Fruit fly (Drosophila melanogaster) whole organism, embryonic: ENCODE measurements around the gene Polr1F.

Experiments
- Antp ChIP-seq: fragments of 200-800 bp; sonication (Bioruptor generic); optimal IDR thresholded peaks from 3 replicates; lab custom pipeline; 2016; ENCODE audit warnings: missing biosample characterization, missing genetic modification characterization
- Asciz ChIP-seq: fragments of 200-800 bp; sonication (Bioruptor generic); optimal IDR thresholded peaks from 2 replicates; lab custom pipeline; 2017; ENCODE audit warnings: missing biosample characterization, mild to moderate bottlenecking, missing genetic modification characterization, missing genetic modification reagents
- Atf6 ChIP-seq: fragments of 200-800 bp; sonication (Bioruptor generic); IDR thresholded peaks from 2 replicates; pipeline ENCODE4 v1.3.6; 2022; ENCODE audit warnings: missing biosample characterization, missing genetic modification characterization
- CG11247 ChIP-seq: fragments of 200-800 bp; sonication (Bioruptor generic); IDR thresholded peaks from 2 replicates; pipeline ENCODE4 v1.3.6; 2022; ENCODE audit warnings: missing biosample characterization, missing genetic modification characterization
- CG12942 ChIP-seq: fragments of 200-800 bp; sonication (Bioruptor generic); optimal IDR thresholded peaks from 3 replicates; lab custom pipeline; 2016; ENCODE audit warnings: missing biosample characterization, missing genetic modification characterization
- CG13424 ChIP-seq: fragments of 200-800 bp; sonication (Bioruptor generic); optimal IDR thresholded peaks from 2 replicates; lab custom pipeline; 2019; ENCODE audit warnings: missing biosample characterization, mild to moderate bottlenecking, missing genetic modification characterization, moderate library complexity
- CG17361 ChIP-seq: fragments of 200-800 bp; sonication (Bioruptor generic); IDR thresholded peaks from 3 replicates; pipeline ENCODE4 v1.3.6; 2022; ENCODE audit warnings: missing biosample characterization, missing genetic modification characterization
- CG17612 ChIP-seq: fragments of 200-800 bp; sonication (Bioruptor generic); IDR thresholded peaks from 2 replicates; pipeline ENCODE4 v1.3.6; 2022; ENCODE audit warnings: missing biosample characterization, missing genetic modification characterization
- CG17802 ChIP-seq: fragments of 200-800 bp; sonication (Bioruptor generic); optimal IDR thresholded peaks from 2 replicates; lab custom pipeline; 2018; ENCODE audit warnings: missing biosample characterization, mild to moderate bottlenecking, missing genetic modification characterization, moderate library complexity
- CG2199 ChIP-seq: fragments of 200-800 bp; sonication (Bioruptor generic); IDR thresholded peaks from 3 replicates; pipeline ENCODE4 v1.3.6; 2022; ENCODE audit warnings: missing biosample characterization, missing genetic modification characterization
- CG2712 ChIP-seq: fragments of 200-800 bp; optimal IDR thresholded peaks from 3 replicates; lab custom pipeline; 2019; ENCODE audit warnings: missing biosample characterization, mild to moderate bottlenecking, missing genetic modification characterization, moderate library complexity
- CG31224 ChIP-seq: fragments of 200-800 bp; sonication (Bioruptor generic); IDR thresholded peaks from 2 replicates; pipeline ENCODE4 v1.3.6; 2022; ENCODE audit warnings: missing biosample characterization, missing genetic modification characterization
- CG3163 ChIP-seq: fragments of 200-800 bp; sonication (Bioruptor generic); optimal IDR thresholded peaks from 3 replicates; lab custom pipeline; 2016; ENCODE audit warnings: missing biosample characterization, missing genetic modification characterization
- CG32532 ChIP-seq: fragments of 200-800 bp; sonication (Bioruptor generic); IDR thresholded peaks from 2 replicates; pipeline ENCODE4 v1.3.6; 2022; ENCODE audit warnings: missing biosample characterization, missing genetic modification characterization
- CG3281 ChIP-seq: fragments of 200-800 bp; sonication (Bioruptor generic); optimal IDR thresholded peaks from 3 replicates; lab custom pipeline; 2017; ENCODE audit warnings: missing biosample characterization, mild to moderate bottlenecking, missing genetic modification characterization
- CG34224 ChIP-seq: fragments of 200-800 bp; sonication (Bioruptor generic); IDR thresholded peaks from 3 replicates; pipeline ENCODE4 v1.3.6; 2022; ENCODE audit warnings: missing biosample characterization, missing genetic modification characterization; ENCODE audit not compliant: partially characterized antibody
- CG42726 ChIP-seq: fragments of 200-800 bp; sonication (Bioruptor generic); IDR thresholded peaks from 2 replicates; pipeline ENCODE4 v1.3.6; 2022; ENCODE audit warnings: missing biosample characterization, missing genetic modification characterization; ENCODE audit not compliant: partially characterized antibody
- CG4282 ChIP-seq: fragments of 200-800 bp; sonication (Bioruptor generic); optimal IDR thresholded peaks from 2 replicates; lab custom pipeline; 2016; ENCODE audit warnings: missing biosample characterization, missing genetic modification characterization
- CG4707 ChIP-seq: fragments of 200-800 bp; sonication (Bioruptor generic); optimal IDR thresholded peaks from 2 replicates; lab custom pipeline; 2018; ENCODE audit warnings: missing biosample characterization, mild to moderate bottlenecking, missing genetic modification characterization, moderate library complexity
- CG4730 ChIP-seq: fragments of 200-800 bp; sonication (Bioruptor generic); IDR thresholded peaks from 2 replicates; pipeline ENCODE4 v1.3.6; 2022; ENCODE audit warnings: missing biosample characterization, missing genetic modification characterization
- CG6683 ChIP-seq: fragments of 200-800 bp; sonication (Bioruptor generic); optimal IDR thresholded peaks from 2 replicates; lab custom pipeline; 2017; ENCODE audit warnings: missing biosample characterization, mild to moderate bottlenecking, missing genetic modification characterization, missing genetic modification reagents
- CG7271 ChIP-seq: fragments of 200-800 bp; sonication (Bioruptor generic); optimal IDR thresholded peaks from 2 replicates; lab custom pipeline; 2018; ENCODE audit warnings: missing biosample characterization, mild to moderate bottlenecking, missing genetic modification characterization, moderate library complexity
- CG7372 ChIP-seq: fragments of 200-800 bp; sonication (Bioruptor generic); IDR thresholded peaks from 2 replicates; pipeline ENCODE4 v1.3.6; 2022; ENCODE audit warnings: missing biosample characterization, missing genetic modification characterization
- CG7786 ChIP-seq: fragments of 200-800 bp; sonication (Bioruptor generic); optimal IDR thresholded peaks from 2 replicates; lab custom pipeline; 2016; ENCODE audit warnings: missing biosample characterization, missing genetic modification characterization
- CG7963 ChIP-seq: fragments of 200-800 bp; sonication (Bioruptor generic); IDR thresholded peaks from 3 replicates; pipeline ENCODE4 v1.3.6; 2022; ENCODE audit warnings: missing biosample characterization, missing genetic modification characterization; ENCODE audit not compliant: partially characterized antibody
- CG7987 ChIP-seq: fragments of 200-800 bp; sonication (Bioruptor generic); optimal IDR thresholded peaks from 2 replicates; lab custom pipeline; 2018; ENCODE audit warnings: missing biosample characterization, mild to moderate bottlenecking, missing genetic modification characterization, moderate library complexity
- Deaf1 ChIP-seq: fragments of 200-800 bp; optimal IDR thresholded peaks from 3 replicates; lab custom pipeline; 2019; ENCODE audit warnings: missing biosample characterization, mild to moderate bottlenecking, missing genetic modification characterization, moderate library complexity
- ERR ChIP-seq: fragments of 200-800 bp; sonication (Bioruptor generic); optimal IDR thresholded peaks from 2 replicates; lab custom pipeline; 2016; ENCODE audit warnings: missing biosample characterization, missing genetic modification characterization
- Ets97D ChIP-seq: fragments of 200-800 bp; sonication (Bioruptor generic); optimal IDR thresholded peaks from 3 replicates; lab custom pipeline; 2016; ENCODE audit warnings: missing biosample characterization, missing genetic modification characterization
- Hmr ChIP-seq: fragments of 200-800 bp; sonication (Bioruptor generic); optimal IDR thresholded peaks from 3 replicates; lab custom pipeline; 2017; ENCODE audit warnings: mild to moderate bottlenecking, missing biosample characterization, missing genetic modification reagents, missing genetic modification characterization
- Hr3 ChIP-seq: fragments of 200-800 bp; sonication (Bioruptor generic); optimal IDR thresholded peaks from 3 replicates; lab custom pipeline; 2016; ENCODE audit warnings: missing biosample characterization, missing genetic modification characterization
- Xbp1 ChIP-seq: fragments of 200-800 bp; sonication (Bioruptor generic); optimal IDR thresholded peaks from 3 replicates; lab custom pipeline; 2016; ENCODE audit warnings: missing biosample characterization, mild to moderate bottlenecking, missing genetic modification characterization
- aop ChIP-seq: fragments of 200-800 bp; sonication (Bioruptor generic); IDR thresholded peaks from 2 replicates; pipeline ENCODE4 v1.3.6; 2022; ENCODE audit warnings: missing biosample characterization, missing genetic modification characterization
- az2 ChIP-seq: fragments of 200-800 bp; sonication (Bioruptor generic); optimal IDR thresholded peaks from 3 replicates; lab custom pipeline; 2016; ENCODE audit warnings: missing biosample characterization, missing genetic modification characterization
- cg ChIP-seq: fragments of 200-800 bp; sonication (Bioruptor generic); optimal IDR thresholded peaks from 3 replicates; lab custom pipeline; 2019; ENCODE audit warnings: missing biosample characterization, mild to moderate bottlenecking, missing genetic modification characterization, moderate library complexity
- crc ChIP-seq: fragments of 200-800 bp; sonication (Bioruptor generic); optimal IDR thresholded peaks from 2 replicates; lab custom pipeline; 2016; ENCODE audit warnings: missing biosample characterization, missing genetic modification characterization
- da ChIP-seq: fragments of 200-800 bp; sonication (Bioruptor generic); optimal IDR thresholded peaks from 2 replicates; lab custom pipeline; 2016; ENCODE audit warnings: missing biosample characterization, missing genetic modification characterization
- danr ChIP-seq: fragments of 200-800 bp; sonication (Bioruptor generic); IDR thresholded peaks from 2 replicates; pipeline ENCODE4 v1.3.6; 2022; ENCODE audit warnings: missing biosample characterization, missing genetic modification characterization
- dmrt99B ChIP-seq: fragments of 200-800 bp; sonication (Bioruptor generic); optimal IDR thresholded peaks from 2 replicates; lab custom pipeline; 2018; ENCODE audit warnings: missing biosample characterization, mild to moderate bottlenecking, missing genetic modification characterization, moderate library complexity
- ftz-f1 ChIP-seq: fragments of 200-800 bp; sonication (Bioruptor generic); optimal IDR thresholded peaks from 2 replicates; lab custom pipeline; 2016; ENCODE audit warnings: missing biosample characterization, missing genetic modification characterization
- gcm ChIP-seq: fragments of 200-800 bp; sonication (Bioruptor generic); optimal IDR thresholded peaks from 2 replicates; lab custom pipeline; 2019; ENCODE audit warnings: missing biosample characterization, mild to moderate bottlenecking, missing genetic modification characterization, moderate library complexity
- gfzf ChIP-seq: fragments of 200-800 bp; sonication (Bioruptor generic); optimal IDR thresholded peaks from 2 replicates; lab custom pipeline; 2016; ENCODE audit warnings: missing biosample characterization, mild to moderate bottlenecking, missing genetic modification characterization, moderate library complexity
- ken ChIP-seq: fragments of 200-800 bp; sonication (Bioruptor generic); IDR thresholded peaks from 3 replicates; pipeline ENCODE4 v1.3.6; 2022; ENCODE audit warnings: missing biosample characterization, missing genetic modification characterization
- lbe ChIP-seq: fragments of 200-800 bp; sonication (Bioruptor generic); optimal IDR thresholded peaks from 2 replicates; lab custom pipeline; 2016; ENCODE audit warnings: missing biosample characterization, mild to moderate bottlenecking, missing genetic modification characterization
- maf-S ChIP-seq: fragments of 200-800 bp; sonication (Bioruptor generic); optimal IDR thresholded peaks from 2 replicates; lab custom pipeline; 2016; ENCODE audit warnings: missing biosample characterization, missing genetic modification characterization
- mam ChIP-seq: fragments of 200-800 bp; sonication (Bioruptor generic); optimal IDR thresholded peaks from 3 replicates; lab custom pipeline; 2016; ENCODE audit warnings: missing biosample characterization, missing genetic modification characterization
- pita ChIP-seq: fragments of 200-800 bp; sonication (Bioruptor generic); optimal IDR thresholded peaks from 2 replicates; lab custom pipeline; 2017; ENCODE audit warnings: missing biosample characterization, mild to moderate bottlenecking, missing genetic modification characterization
- rib ChIP-seq: fragments of 200-800 bp; sonication (Bioruptor generic); IDR thresholded peaks from 2 replicates; pipeline ENCODE4 v1.3.6; 2022; ENCODE audit warnings: missing biosample characterization, missing genetic modification characterization
- shn ChIP-seq: fragments of 200-800 bp; sonication (Bioruptor generic); optimal IDR thresholded peaks from 3 replicates; lab custom pipeline; 2016; ENCODE audit warnings: missing biosample characterization, missing genetic modification characterization
- tx ChIP-seq: fragments of 200-800 bp; sonication (Bioruptor generic); optimal IDR thresholded peaks from 2 replicates; lab custom pipeline; 2016; ENCODE audit warnings: missing biosample characterization, missing genetic modification characterization

The Polr1F gene

DNA sequence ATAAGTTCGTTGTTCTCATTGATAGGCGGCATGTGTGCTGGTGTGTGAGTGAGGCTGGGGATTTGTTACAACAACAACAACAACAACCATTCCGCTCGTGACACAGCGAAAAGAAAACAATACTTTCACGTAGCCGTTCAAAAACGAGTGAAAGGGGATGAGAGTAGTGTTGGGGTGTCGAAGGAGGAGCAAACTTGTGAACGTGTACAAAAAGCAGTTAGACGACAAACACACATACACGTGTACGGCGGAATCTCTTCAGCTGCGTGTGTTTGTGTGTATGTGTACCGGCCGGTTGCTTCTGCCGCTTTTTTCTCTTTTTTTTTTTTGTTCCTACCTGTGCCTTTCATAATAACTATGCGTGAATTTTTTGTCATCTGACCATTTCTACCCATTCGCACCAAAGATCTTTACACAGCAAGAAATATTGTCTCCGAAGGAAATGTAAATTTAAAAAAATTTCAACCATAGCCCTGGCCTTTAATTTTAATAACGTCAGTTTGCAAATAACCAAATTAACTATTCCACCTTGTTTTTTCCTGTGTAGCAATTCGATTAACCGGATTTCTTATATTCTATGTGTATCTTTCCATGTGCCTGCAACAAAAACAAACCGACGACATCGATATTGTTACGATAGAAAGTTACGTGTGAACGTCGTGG, 14.6 kb upstream of the Polr1F start (continued):
- TF ChIP-seq CG4282 = peak; percentile 19
- TF ChIP-seq Ets97D (GFP tag; lab: Kevin White, UChicago) = peak; percentile 34
- peak; percentile 76 for TF ChIP-seq mam (GFP tag; lab: Kevin White, UChicago)
- peak; percentile 46; the same call in 1 of the 2 replicates for TF ChIP-seq rib (GFP tag; lab: Robert Waterston, UW)
- peak; percentile 76 for TF ChIP-seq Xbp1 (GFP tag; lab: Kevin White, UChicago)
- no peak for TF ChIP-seq CG7963 (GFP tag; lab: Robert Waterston, UW)
- TF ChIP-seq CG3163 = peak; percentile 53
- peak; percentile 46; the same call in 2 of the 3 replicates for TF ChIP-seq CG2199 (GFP tag; lab: Robert Waterston, UW)
- 0 out of 3 replicates have a peak, but pooled peaks have one; percentile 58 for TF ChIP-seq CG17361
- peak; percentile 61 for TF ChIP-seq gcm
- no peak for TF ChIP-seq ftz-f1 (GFP tag; lab: Kevin White, UChicago)
- peak; percentile 56 for TF ChIP-seq CG3281
- no peak for TF ChIP-seq aop (GFP tag; lab: Robert Waterston, UW)
- no peak for TF ChIP-seq CG34224 (GFP tag; lab: Robert Waterston, UW)
- TF ChIP-seq CG7786 (GFP tag; lab: Kevin White, UChicago) = peak; percentile 54
- no peak; the same call in 1 of the 2 replicates for TF ChIP-seq CG32532 (GFP tag; lab: Robert Waterston, UW)
- no peak; the same call in 1 of the 2 replicates for TF ChIP-seq CG4730 (GFP tag; lab: Robert Waterston, UW)
- peak; percentile 75 for TF ChIP-seq az2 (GFP tag; lab: Kevin White, UChicago)
- peak; percentile 59 for TF ChIP-seq tx
- no peak for TF ChIP-seq CG4707 (GFP tag; lab: Kevin White, UChicago)
- peak; percentile 35 for TF ChIP-seq Hr3 (GFP tag; lab: Kevin White, UChicago)
- TF ChIP-seq danr = 0 out of 2 replicates have a peak, but pooled peaks have one; percentile 30
- TF ChIP-seq ERR (GFP tag; lab: Kevin White, UChicago) = no peak
- peak; percentile 90 for TF ChIP-seq cg
- TF ChIP-seq CG2712 = peak; percentile 78
- TF ChIP-seq shn (GFP tag; lab: Kevin White, UChicago) = peak; percentile 68
- TF ChIP-seq Asciz (GFP tag; lab: Kevin White, UChicago) = peak; percentile 78
- TF ChIP-seq CG7271 (tag; lab: Kevin White, UChicago) = peak; percentile 1
- TF ChIP-seq Deaf1 = no peak
- no peak for TF ChIP-seq dmrt99B (tag; lab: Kevin White, UChicago)
- no peak for TF ChIP-seq gfzf (GFP tag; lab: Kevin White, UChicago)
- TF ChIP-seq Antp (GFP tag; lab: Kevin White, UChicago) = peak; percentile 58
- TF ChIP-seq CG7372 (GFP tag; lab: Robert Waterston, UW) = peak; percentile 24; the same call in 1 of the 2 replicates
- TF ChIP-seq CG7987 (GFP tag; lab: Kevin White, UChicago) = no peak
- peak; percentile 26 for TF ChIP-seq lbe
- peak; percentile 27 for TF ChIP-seq CG12942
- TF ChIP-seq CG13424 = peak; percentile 65
- no peak for TF ChIP-seq CG17802
- no peak for TF ChIP-seq CG42726 (GFP tag; lab: Robert Waterston, UW)
- no peak for TF ChIP-seq da
- no peak for TF ChIP-seq CG17612 (GFP tag; lab: Robert Waterston, UW)
- TF ChIP-seq Hmr (GFP tag; lab: Kevin White, UChicago) = no peak
- TF ChIP-seq ken (GFP tag; lab: Robert Waterston, UW) = peak; percentile 83
- no peak for TF ChIP-seq CG31224 (GFP tag; lab: Robert Waterston, UW)
- peak; percentile 74 for TF ChIP-seq Atf6 (GFP tag; lab: Robert Waterston, UW)
- no peak for TF ChIP-seq CG6683 (GFP tag; lab: Kevin White, UChicago)
- peak; percentile 79 for TF ChIP-seq crc (GFP tag; lab: Kevin White, UChicago)
- no peak for TF ChIP-seq pita
- TF ChIP-seq maf-S (GFP tag; lab: Kevin White, UChicago) = peak; percentile 57
- no peak for TF ChIP-seq CG11247 (GFP tag; lab: Robert Waterston, UW)
